Fruit fly (Drosophila melanogaster): ENCODE data around the gene HLH3B.

Gene HLH3B

DNA sequence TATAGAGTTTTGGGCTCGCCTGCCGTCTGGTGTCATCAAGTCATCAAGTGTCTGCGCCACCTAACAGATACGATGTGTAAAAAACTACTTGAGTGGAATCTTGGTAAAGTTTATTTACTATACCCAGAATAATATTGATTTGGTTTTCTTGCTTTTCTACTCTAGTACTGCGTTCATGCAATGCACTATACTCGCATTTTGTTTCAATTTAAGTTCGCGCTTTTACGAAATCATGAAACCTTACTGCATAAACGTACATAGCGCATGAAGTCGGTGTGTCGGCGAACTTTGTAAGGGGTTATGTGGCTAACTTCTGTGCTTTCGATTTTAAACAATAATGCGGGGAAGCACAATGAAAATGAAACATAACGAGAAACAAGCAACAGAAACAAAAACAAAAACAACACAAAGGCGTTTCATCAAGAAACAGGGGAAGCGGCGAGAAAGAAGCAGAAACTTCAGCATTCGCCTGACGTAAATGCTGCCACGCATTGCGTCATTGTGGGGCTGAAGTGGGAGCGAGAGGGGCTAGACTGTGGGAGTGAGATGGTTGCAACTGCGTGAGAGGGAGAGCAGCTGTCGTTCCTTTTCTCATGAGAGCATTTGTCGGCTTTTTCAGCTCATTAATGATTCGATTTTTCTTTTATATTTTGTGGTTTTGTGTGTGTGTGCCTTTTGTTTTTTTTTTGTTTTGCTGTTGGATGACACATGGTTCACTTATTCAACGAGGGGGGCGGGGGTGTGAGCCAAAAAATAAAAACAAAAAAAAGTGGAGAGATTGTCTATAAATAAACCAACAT is 29.2 kb downstream of the HLH3B start (continued):
- no peak for TF ChIP-seq salm (tag; optimal IDR thresholded peaks at IDR 0.05)
- peak; percentile 11 for TF ChIP-seq pros (GFP tag; optimal IDR thresholded peaks at IDR 0.05)
- no peak for TF ChIP-seq CG7271 (tag; optimal IDR thresholded peaks at IDR 0.05)
- TF ChIP-seq Oli (tag; optimal IDR thresholded peaks at IDR 0.05): no peak
- no peak for TF ChIP-seq Meics (GFP tag; optimal IDR thresholded peaks at IDR 0.05)
- TF ChIP-seq CG10267 (tag; optimal IDR thresholded peaks at IDR 0.05): no peak
- no peak for TF ChIP-seq stwl (tag; optimal IDR thresholded peaks at IDR 0.05)
- no peak for TF ChIP-seq Usf (GFP tag; optimal IDR thresholded peaks at IDR 0.05)
- no peak for TF ChIP-seq CG17328 (GFP tag; IDR thresholded peaks at IDR 0.05)
- no peak for TF ChIP-seq Spps (tag; optimal IDR thresholded peaks at IDR 0.05)
- TF ChIP-seq gt (GFP tag; IDR thresholded peaks at IDR 0.05): no peak
- no peak for TF ChIP-seq Gsc (GFP tag; IDR thresholded peaks at IDR 0.05)
- no peak for TF ChIP-seq CG14014 (GFP tag; IDR thresholded peaks at IDR 0.05)
- TF ChIP-seq HHEX (GFP tag; optimal IDR thresholded peaks at IDR 0.05): no peak
- no peak for TF ChIP-seq CG6254 (GFP tag; optimal IDR thresholded peaks at IDR 0.05)
- peak; percentile 62 for TF ChIP-seq Blimp-1 (GFP tag; optimal IDR thresholded peaks at IDR 0.05)
- no peak for TF ChIP-seq Dek (tag; optimal IDR thresholded peaks at IDR 0.05)
- no peak for TF ChIP-seq CG17186 (GFP tag; optimal IDR thresholded peaks at IDR 0.05)
- TF ChIP-seq Abd-B (GFP tag; optimal IDR thresholded peaks at IDR 0.05): no peak
- no peak for TF ChIP-seq CG10959 (GFP tag; IDR thresholded peaks at IDR 0.05)
- TF ChIP-seq CG11696 (GFP tag; IDR thresholded peaks at IDR 0.05): no peak
- TF ChIP-seq sc (optimal IDR thresholded peaks at IDR 0.05): no peak
- TF ChIP-seq sc (GFP tag; optimal IDR thresholded peaks at IDR 0.05): no peak
- TF ChIP-seq Fer2 (tag; optimal IDR thresholded peaks at IDR 0.05): no peak
- no peak for TF ChIP-seq ranshi (GFP tag; IDR thresholded peaks at IDR 0.05)
- no peak for TF ChIP-seq CG3995 (GFP tag; optimal IDR thresholded peaks at IDR 0.05)
- no peak for TF ChIP-seq Awh (GFP tag; IDR thresholded peaks at IDR 0.05)
- TF ChIP-seq CG11504 (tag; optimal IDR thresholded peaks at IDR 0.05): no peak
- no peak for TF ChIP-seq CG3281 (GFP tag; optimal IDR thresholded peaks at IDR 0.05)
- peak; percentile 75 to 86 for TF ChIP-seq Trl (optimal IDR thresholded peaks at IDR 0.05)
- no peak for TF ChIP-seq Trl (GFP tag; optimal IDR thresholded peaks at IDR 0.05)
- TF ChIP-seq CG11723 (GFP tag; optimal IDR thresholded peaks at IDR 0.05): no peak
- peak; percentile 61 for TF ChIP-seq crc (GFP tag; optimal IDR thresholded peaks at IDR 0.05)
- no peak for TF ChIP-seq NK7.1 (GFP tag; optimal IDR thresholded peaks at IDR 0.05)
- TF ChIP-seq CG6765 (GFP tag; optimal IDR thresholded peaks at IDR 0.05): no peak
- TF ChIP-seq cato (GFP tag; optimal IDR thresholded peaks at IDR 0.05; ENCODE audit: borderline replicate concordance): no peak
- no peak for TF ChIP-seq CG16813 (GFP tag; IDR thresholded peaks at IDR 0.05; ENCODE audit: partially characterized antibody)
- no peak for TF ChIP-seq CG5180 (GFP tag; optimal IDR thresholded peaks at IDR 0.05)
- TF ChIP-seq kay (GFP tag; optimal IDR thresholded peaks at IDR 0.05): peak; percentile 81
- TF ChIP-seq Oaz (GFP tag; IDR thresholded peaks at IDR 0.05): no peak
- no peak for TF ChIP-seq Hr3 (GFP tag; optimal IDR thresholded peaks at IDR 0.05)
- no peak for TF ChIP-seq ham (GFP tag; IDR thresholded peaks at IDR 0.05)
- no peak for TF ChIP-seq corto (GFP tag; optimal IDR thresholded peaks at IDR 0.05)
- TF ChIP-seq Dbx (GFP tag; IDR thresholded peaks at IDR 0.05): no peak
- TF ChIP-seq CG10979 (tag; optimal IDR thresholded peaks at IDR 0.05): no peak
- no peak for TF ChIP-seq Mes4 (GFP tag; optimal IDR thresholded peaks at IDR 0.05)
- no peak for TF ChIP-seq CG13424 (tag; optimal IDR thresholded peaks at IDR 0.05)
- TF ChIP-seq pb (GFP tag; optimal IDR thresholded peaks at IDR 0.05): no peak
- TF ChIP-seq onecut (GFP tag; IDR thresholded peaks at IDR 0.05): no peak
- TF ChIP-seq CG9817 (tag; optimal IDR thresholded peaks at IDR 0.05): no peak
- no peak for TF ChIP-seq cad (GFP tag; optimal IDR thresholded peaks at IDR 0.05)
